Worm (Caenorhabditis elegans) whole organism, young adult: ENCODE measurements around the gene T08A9.13.

Source experiments
- D2030.7 ChIP-seq: fragments of 200-800 bp; sonication (Bioruptor generic); IDR thresholded peaks from 2 replicates; pipeline ENCODE4 v1.3.6; 2022; ENCODE audit warnings: missing genetic modification reagents, missing genetic modification characterization, missing compliant biosample characterization
- F10E7.11 ChIP-seq: sonication (generic microtip); optimal IDR thresholded peaks from 2 replicates; lab custom pipeline; 2017; ENCODE audit warnings: mild to moderate bottlenecking, missing genetic modification characterization, moderate library complexity, missing compliant biosample characterization
- F22D6.2 ChIP-seq: sonication (generic microtip); optimal IDR thresholded peaks from 2 replicates; lab custom pipeline; 2016; ENCODE audit warnings: mild to moderate bottlenecking, missing genetic modification characterization, missing compliant biosample characterization
- K11D2.4 ChIP-seq: fragments of 200-800 bp; sonication (Bioruptor generic); IDR thresholded peaks from 2 replicates; pipeline ENCODE4 v1.3.6; 2022; ENCODE audit warnings: missing genetic modification reagents, missing genetic modification characterization, missing compliant biosample characterization
- T07F8.4 ChIP-seq: sonication (generic microtip); optimal IDR thresholded peaks from 2 replicates; lab custom pipeline; 2016; ENCODE audit warnings: mild to moderate bottlenecking, missing genetic modification characterization, moderate library complexity, missing compliant biosample characterization
- T26A5.8 ChIP-seq: sonication (generic microtip); optimal IDR thresholded peaks from 2 replicates; lab custom pipeline; 2016; ENCODE audit warnings: missing genetic modification characterization, missing compliant biosample characterization
- Y79H2A.3 ChIP-seq: fragments of 200-800 bp; sonication (Bioruptor generic); conservative IDR thresholded peaks from 2 replicates; pipeline ENCODE4 v1.3.6; 2022; ENCODE audit warnings: missing genetic modification reagents, missing genetic modification characterization, missing compliant biosample characterization
- ZK185.1 ChIP-seq: sonication (generic microtip); optimal IDR thresholded peaks from 2 replicates; lab custom pipeline; 2016; ENCODE audit warnings: mild to moderate bottlenecking, missing genetic modification characterization, missing compliant biosample characterization; ENCODE audit not compliant: poor library complexity, severe bottlenecking
- akir-1 ChIP-seq: fragments of 200-800 bp; sonication (Bioruptor generic); optimal IDR thresholded peaks from 2 replicates; lab custom pipeline; 2018; ENCODE audit warnings: mild to moderate bottlenecking, missing genetic modification characterization, moderate library complexity, missing compliant biosample characterization
- ama-1 ChIP-seq, 3 experiments: fragments of 150-350 bp in 1 of 3; sonication (generic microtip) in 2 of 3; optimal IDR thresholded peaks; 2 replicates each; lab custom pipeline; 2014 to 2018; ENCODE audit warnings: missing biosample characterization in 2 of 3, missing genetic modification characterization in 2 of 3, missing genetic modification reagents in 2 of 3
- aptf-2 ChIP-seq: fragments of 200-800 bp; sonication (Bioruptor generic); conservative IDR thresholded peaks from 2 replicates; pipeline ENCODE4 v1.3.6; 2022; ENCODE audit warnings: missing genetic modification reagents, missing genetic modification characterization, missing compliant biosample characterization
- atf-7 ChIP-seq: sonication (generic microtip); optimal IDR thresholded peaks from 2 replicates; lab custom pipeline; 2017; ENCODE audit warnings: mild to moderate bottlenecking, missing genetic modification characterization, missing compliant biosample characterization
- athp-1 ChIP-seq: sonication (generic microtip); optimal IDR thresholded peaks from 2 replicates; lab custom pipeline; 2017; ENCODE audit warnings: mild to moderate bottlenecking, missing genetic modification characterization, missing compliant biosample characterization
- attf-3 ChIP-seq: fragments of 200-800 bp; sonication (Bioruptor generic); conservative IDR thresholded peaks from 2 replicates; pipeline ENCODE4 v1.3.6; 2022; ENCODE audit warnings: missing genetic modification reagents, missing genetic modification characterization, missing compliant biosample characterization
- attf-6 ChIP-seq: fragments of 200-800 bp; sonication (Bioruptor generic); IDR thresholded peaks from 2 replicates; pipeline ENCODE4 v1.3.6; 2022; ENCODE audit warnings: missing genetic modification reagents, missing genetic modification characterization, missing compliant biosample characterization
- ccch-3 ChIP-seq: fragments of 200-800 bp; sonication (Bioruptor generic); optimal IDR thresholded peaks from 2 replicates; lab custom pipeline; 2018; ENCODE audit warnings: mild to moderate bottlenecking, missing genetic modification characterization, missing compliant biosample characterization
- cebp-1 ChIP-seq, 2 experiments: fragments of 200-800 bp in 1 of 2; sonication (Bioruptor generic) in 1 of 2; sonication (generic microtip) in 1 of 2; IDR thresholded peaks in 1 of 2; optimal IDR thresholded peaks in 1 of 2; 2 replicates each; pipeline versions ENCODE4 v1.3.6 to Lab custom; 2017 to 2022; ENCODE audit warnings: missing compliant biosample characterization in 2 of 2, missing genetic modification characterization in 2 of 2, mild to moderate bottlenecking in 1 of 2, missing genetic modification reagents in 1 of 2, moderate library complexity in 1 of 2
- cebp-2 ChIP-seq: fragments of 200-800 bp; sonication (Bioruptor generic); IDR thresholded peaks from 2 replicates; pipeline ENCODE4 v1.3.6; 2022; ENCODE audit warnings: missing genetic modification characterization, missing compliant biosample characterization
- ceh-40 ChIP-seq: fragments of 200-800 bp; sonication (Bioruptor generic); IDR thresholded peaks from 2 replicates; pipeline ENCODE4 v1.3.6; 2022; ENCODE audit warnings: missing genetic modification characterization, missing compliant biosample characterization
- ceh-91 ChIP-seq: fragments of 200-800 bp; sonication (Bioruptor generic); IDR thresholded peaks from 2 replicates; pipeline ENCODE4 v1.3.6; 2022; ENCODE audit warnings: missing genetic modification reagents, missing genetic modification characterization, missing compliant biosample characterization
- die-1 ChIP-seq: sonication (generic microtip); optimal IDR thresholded peaks from 2 replicates; lab custom pipeline; 2016; ENCODE audit warnings: missing genotype, mild to moderate bottlenecking, missing genetic modification characterization, missing compliant biosample characterization
- dox-1 ChIP-seq: fragments of 200-800 bp; sonication (Bioruptor generic); IDR thresholded peaks from 2 replicates; pipeline ENCODE4 v1.3.6; 2022; ENCODE audit warnings: missing genetic modification reagents, missing genetic modification characterization, missing compliant biosample characterization
- ekl-4 ChIP-seq: fragments of 200-800 bp; sonication (Bioruptor generic); IDR thresholded peaks from 2 replicates; pipeline ENCODE4 v1.3.6; 2022; ENCODE audit warnings: missing genetic modification reagents, missing genetic modification characterization, missing compliant biosample characterization
- ets-4 ChIP-seq: fragments of 200-800 bp; sonication (Bioruptor generic); optimal IDR thresholded peaks from 2 replicates; lab custom pipeline; 2018; ENCODE audit warnings: mild to moderate bottlenecking, missing genetic modification characterization, missing compliant biosample characterization
- him-1 ChIP-seq: sonication (generic microtip); optimal IDR thresholded peaks from 2 replicates; lab custom pipeline; 2016; ENCODE audit warnings: missing genotype, missing genetic modification reagents, missing genetic modification characterization, missing compliant biosample characterization
- hlh-26 ChIP-seq: fragments of 200-800 bp; sonication (Bioruptor generic); conservative IDR thresholded peaks from 2 replicates; pipeline ENCODE4 v1.3.6; 2022; ENCODE audit warnings: missing genetic modification reagents, missing genetic modification characterization, missing compliant biosample characterization
- hmg-20 ChIP-seq: fragments of 200-800 bp; sonication (Bioruptor generic); IDR thresholded peaks from 2 replicates; pipeline ENCODE4 v1.3.6; 2022; ENCODE audit warnings: missing genetic modification reagents, missing genetic modification characterization, missing compliant biosample characterization
- hsf-1 ChIP-seq: fragments of 200-800 bp; sonication (Bioruptor generic); IDR thresholded peaks from 2 replicates; pipeline ENCODE4 v1.3.6; 2022; ENCODE audit warnings: missing genetic modification reagents, missing genetic modification characterization, missing compliant biosample characterization
- lin-26 ChIP-seq: fragments of 200-800 bp; sonication (Bioruptor generic); IDR thresholded peaks from 2 replicates; pipeline ENCODE4 v1.3.6; 2022; ENCODE audit warnings: missing genetic modification reagents, missing genetic modification characterization, missing compliant biosample characterization
- lin-35 ChIP-seq, 3 experiments: fragments of 150-350 bp in 2 of 3; sonication (generic microtip) in 1 of 3; optimal IDR thresholded peaks; 2 replicates each; lab custom pipeline; 2014 to 2018; ENCODE audit warnings: missing biosample characterization in 3 of 3, missing genetic modification characterization in 3 of 3, missing genetic modification reagents in 3 of 3
- lir-1 ChIP-seq: fragments of 200-800 bp; sonication (Bioruptor generic); conservative IDR thresholded peaks from 2 replicates; pipeline ENCODE4 v1.3.6; 2022; ENCODE audit warnings: missing genetic modification reagents, missing genetic modification characterization, missing compliant biosample characterization
- madf-3 ChIP-seq: fragments of 200-800 bp; sonication (Bioruptor generic); IDR thresholded peaks from 2 replicates; pipeline ENCODE4 v1.3.6; 2022; ENCODE audit warnings: missing genetic modification reagents, missing genetic modification characterization, missing compliant biosample characterization
- nhr-80 ChIP-seq: sonication (generic microtip); optimal IDR thresholded peaks from 2 replicates; lab custom pipeline; 2016; ENCODE audit warnings: missing genetic modification characterization, missing compliant biosample characterization
- sptf-2 ChIP-seq: fragments of 200-800 bp; sonication (Bioruptor generic); optimal IDR thresholded peaks from 2 replicates; lab custom pipeline; 2018; ENCODE audit warnings: mild to moderate bottlenecking, missing genetic modification characterization, missing compliant biosample characterization
- tbp1 ChIP-seq: fragments of 200-800 bp; sonication (Bioruptor generic); optimal IDR thresholded peaks from 2 replicates; lab custom pipeline; 2018; ENCODE audit warnings: mild to moderate bottlenecking, missing genetic modification characterization, missing compliant biosample characterization
- unc-130 ChIP-seq: sonication (generic microtip); optimal IDR thresholded peaks from 2 replicates; lab custom pipeline; 2016; ENCODE audit warnings: missing genetic modification reagents, missing genetic modification characterization, missing compliant biosample characterization
- ztf-22 ChIP-seq: fragments of 200-800 bp; sonication (Bioruptor generic); optimal IDR thresholded peaks from 2 replicates; lab custom pipeline; 2018; ENCODE audit warnings: mild to moderate bottlenecking, missing genetic modification characterization, moderate library complexity, missing compliant biosample characterization
- ztf-6 ChIP-seq: fragments of 200-800 bp; sonication (Bioruptor generic); IDR thresholded peaks from 2 replicates; pipeline ENCODE4 v1.3.6; 2022; ENCODE audit warnings: missing genetic modification reagents, missing genetic modification characterization, missing compliant biosample characterization

The T08A9.13 gene

ce11 chrX:7320115-7320711, 2.0 kb downstream of the T08A9.13 start, which contains the start of gene spp-5:
Gene spp-5, minus strand, starts transcription at chrX:7320354.
- TF ChIP-seq lir-1 (GFP tag; lab: Robert Waterston, UW) (no peak), cebp-1 (GFP tag; IDR thresholded peaks at IDR 0.05; lab: Robert Waterston, UW) (no peak), cebp-1 (tag; optimal IDR thresholded peaks at IDR 0.05; lab: Kevin White, UChicago) (peak; percentile 28), tbp1 (GFP tag; lab: Kevin White, UChicago) (peak; percentile 26), ama-1 (optimal IDR thresholded peaks at IDR 0.05; lab: Kevin White, UChicago) (no peak), ama-1 (GFP tag; optimal IDR thresholded peaks at IDR 0.05; lab: Kevin White, UChicago) (no peak), ekl-4 (GFP tag; lab: Robert Waterston, UW) (no peak), sptf-2 (GFP tag; lab: Kevin White, UChicago) (no peak), F22D6.2 (no peak), nhr-80 (peak; percentile 94), attf-3 (GFP tag; lab: Robert Waterston, UW) (no peak), D2030.7 (GFP tag; lab: Robert Waterston, UW) (no peak), hmg-20 (no peak), lin-35 (GFP tag; optimal IDR thresholded peaks at IDR 0.05; lab: Kevin White, UChicago) (no peak), ztf-6 (GFP tag; lab: Robert Waterston, UW) (no peak), ZK185.1 (tag; lab: Kevin White, UChicago) (peak; percentile 4), lin-26 (GFP tag; lab: Robert Waterston, UW) (no peak), unc-130 (GFP tag; lab: Kevin White, UChicago) (no peak), die-1 (tag; lab: Kevin White, UChicago) (no peak), F10E7.11 (no peak), him-1 (tag; lab: Kevin White, UChicago) (no peak), ceh-91 (GFP tag; lab: Robert Waterston, UW) (no peak), T07F8.4 (tag; lab: Kevin White, UChicago) (no peak), ets-4 (GFP tag; lab: Kevin White, UChicago) (peak; percentile 33), Y79H2A.3 (GFP tag; lab: Robert Waterston, UW) (no peak), ztf-22 (GFP tag; lab: Kevin White, UChicago) (peak; percentile 36), ceh-40 (GFP tag; lab: Robert Waterston, UW) (no peak), attf-6 (GFP tag; lab: Robert Waterston, UW) (no peak), aptf-2 (GFP tag; lab: Robert Waterston, UW) (no peak), K11D2.4 (no peak), hsf-1 (GFP tag; lab: Robert Waterston, UW) (no peak), hlh-26 (GFP tag; lab: Robert Waterston, UW) (no peak), akir-1 (no peak), athp-1 (no peak), ccch-3 (GFP tag; lab: Kevin White, UChicago) (no peak), dox-1 (GFP tag; lab: Robert Waterston, UW) (0 out of 2 replicates have a peak, but pooled peaks have one; percentile 13), madf-3 (no peak), T26A5.8 (no peak), cebp-2 (GFP tag; lab: Robert Waterston, UW) (no peak)

DNA sequence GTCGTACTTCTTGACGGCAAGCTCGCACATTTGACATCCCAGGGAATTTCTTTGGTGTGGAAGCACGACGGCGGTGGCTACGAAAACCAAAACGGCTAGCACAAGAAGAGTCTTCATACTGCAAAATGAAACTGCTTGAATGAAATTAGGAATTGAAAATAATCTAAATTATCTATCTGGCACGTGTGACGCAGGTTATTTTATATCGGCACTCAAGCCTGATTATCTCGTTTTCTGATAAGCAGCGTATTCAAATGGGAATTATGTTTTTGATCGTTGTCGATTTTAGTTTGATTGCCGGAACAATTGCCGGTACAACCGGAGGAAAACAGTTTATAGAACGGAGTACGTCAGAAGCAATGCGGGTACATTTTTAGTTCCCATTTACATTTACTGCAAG, 3.6 kb downstream of the T08A9.13 start, which contains the start of gene spp-4:
spp-4 (minus strand) TSS at position 118 of the 400 bp plus-strand sequence.
- TF ChIP-seq tbp1 (GFP tag; lab: Kevin White, UChicago) (no peak), atf-7 (tag; lab: Kevin White, UChicago) (no peak)
